Worm (Caenorhabditis elegans) whole organism, midembryonic: Measurements from ENCODE around the gene T22E5.1.

Experiments used
- cog-1 ChIP-seq: sonication (generic microtip); optimal IDR thresholded peaks from 2 replicates; lab custom pipeline; 2016; ENCODE audit warnings: missing genetic modification characterization, missing compliant biosample characterization
- flt-1 ChIP-seq: fragments of 200-800 bp; sonication (Bioruptor generic); IDR thresholded peaks from 2 replicates; pipeline ENCODE4 v1.3.6; 2022; ENCODE audit warnings: missing genetic modification characterization, missing compliant biosample characterization
- klf-2 ChIP-seq: fragments of 200-800 bp; sonication (Bioruptor generic); conservative IDR thresholded peaks from 2 replicates; pipeline ENCODE4 v1.3.6; 2022; ENCODE audit warnings: missing genetic modification reagents, missing genetic modification characterization, missing compliant biosample characterization
- med-1 ChIP-seq: sonication (generic microtip); optimal IDR thresholded peaks from 2 replicates; lab custom pipeline; 2017; ENCODE audit warnings: missing genetic modification characterization, mild to moderate bottlenecking, missing compliant biosample characterization, antibody characterized with exemption, missing genetic modification reagents; ENCODE audit not compliant: insufficient read depth
- ref-1 ChIP-seq: fragments of 200-800 bp; sonication (Bioruptor generic); conservative IDR thresholded peaks from 2 replicates; pipeline ENCODE4 v1.3.6; 2022; ENCODE audit warnings: missing genetic modification reagents, missing genetic modification characterization, missing compliant biosample characterization
- ztf-23 ChIP-seq: fragments of 200-800 bp; sonication (Bioruptor generic); IDR thresholded peaks from 2 replicates; pipeline ENCODE4 v1.3.6; 2022; ENCODE audit warnings: missing genetic modification reagents, missing genetic modification characterization, missing compliant biosample characterization
- ztf-29 ChIP-seq: fragments of 200-800 bp; sonication (Bioruptor generic); IDR thresholded peaks from 2 replicates; pipeline ENCODE4 v1.3.6; 2022; ENCODE audit warnings: missing genetic modification reagents, missing genetic modification characterization, missing compliant biosample characterization

DNA sequence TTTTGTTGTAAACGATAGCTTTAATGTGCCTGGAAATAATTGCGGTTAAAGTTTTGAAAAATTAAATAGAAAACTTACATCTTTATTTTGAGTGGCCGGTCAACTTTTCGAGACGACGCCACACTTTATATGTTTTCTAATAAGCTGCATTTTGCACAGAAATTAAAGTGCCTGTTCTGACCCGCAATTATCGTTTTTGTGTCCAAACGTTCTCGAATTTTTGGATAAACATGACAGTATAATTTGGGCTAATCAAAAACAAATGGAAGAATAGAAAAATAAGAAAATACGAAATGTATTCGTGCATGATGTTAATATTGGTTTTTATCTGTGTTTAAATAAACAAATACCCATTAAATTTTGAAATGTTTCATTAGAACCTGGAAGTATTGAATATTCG is 8.0 kb downstream of the T22E5.1 start, which contains the start of gene K10C2.12:
- no peak for TF ChIP-seq cog-1 (tag; lab: Kevin White, UChicago)
- no peak for TF ChIP-seq flt-1 (GFP tag; lab: Robert Waterston, UW)
- TF ChIP-seq ztf-29 (GFP tag; lab: Robert Waterston, UW) = no peak
- TF ChIP-seq med-1 (GFP tag; lab: Kevin White, UChicago) = no peak
- no peak for TF ChIP-seq ztf-23 (GFP tag; lab: Robert Waterston, UW)
- TF ChIP-seq ref-1 (GFP tag; lab: Robert Waterston, UW) = no peak
- no peak for TF ChIP-seq klf-2 (GFP tag; lab: Robert Waterston, UW)
